Fruit fly (Drosophila melanogaster) whole organism, embryonic: ENCODE data around the gene Spn28Dc.

Experiments used
- CG17328 ChIP-seq: fragments of 200-800 bp; sonication (Bioruptor generic); IDR thresholded peaks from 2 replicates; pipeline ENCODE4 v1.3.6; 2022; ENCODE audit warnings: missing biosample characterization, missing genetic modification characterization
- CG2129 ChIP-seq: fragments of 200-800 bp; sonication (Bioruptor generic); IDR thresholded peaks from 2 replicates; pipeline ENCODE4 v1.3.6; 2022; ENCODE audit warnings: missing biosample characterization, missing genetic modification characterization; ENCODE audit not compliant: partially characterized antibody
- CG3847 ChIP-seq: fragments of 200-800 bp; sonication (Bioruptor generic); IDR thresholded peaks from 2 replicates; pipeline ENCODE4 v1.3.6; 2022; ENCODE audit warnings: missing biosample characterization, missing genetic modification characterization
- CG4404 ChIP-seq: fragments of 200-800 bp; sonication (Bioruptor generic); IDR thresholded peaks from 2 replicates; pipeline ENCODE4 v1.3.6; 2022; ENCODE audit warnings: missing biosample characterization, missing genetic modification characterization
- CG6791 ChIP-seq: fragments of 200-800 bp; sonication (Bioruptor generic); IDR thresholded peaks from 3 replicates; pipeline ENCODE4 v1.3.6; 2022; ENCODE audit warnings: missing biosample characterization, missing genetic modification characterization; ENCODE audit not compliant: partially characterized antibody
- CG6813 ChIP-seq: fragments of 200-800 bp; sonication (Bioruptor generic); optimal IDR thresholded peaks from 2 replicates; lab custom pipeline; 2017; ENCODE audit warnings: missing biosample characterization, missing genetic modification characterization, mild to moderate bottlenecking, moderate library complexity, missing genetic modification reagents
- CG8089 ChIP-seq: fragments of 200-800 bp; sonication (Bioruptor generic); optimal IDR thresholded peaks from 3 replicates; lab custom pipeline; 2016; ENCODE audit warnings: missing biosample characterization, missing genetic modification characterization
- CG9727 ChIP-seq: fragments of 200-800 bp; sonication (Bioruptor generic); optimal IDR thresholded peaks from 3 replicates; lab custom pipeline; 2017; ENCODE audit warnings: missing biosample characterization, mild to moderate bottlenecking, missing genetic modification characterization
- CTCF ChIP-seq: fragments of 200-800 bp; sonication (Bioruptor generic); optimal IDR thresholded peaks from 2 replicates; lab custom pipeline; 2017; ENCODE audit warnings: missing biosample characterization, mild to moderate bottlenecking, missing genetic modification characterization, moderate library complexity
- Lpt ChIP-seq: fragments of >200 bp; optimal IDR thresholded peaks from 2 replicates; lab custom pipeline; 2018; ENCODE audit warnings: missing biosample characterization, missing genetic modification characterization
- dan ChIP-seq: fragments of 200-800 bp; sonication (Bioruptor generic); IDR thresholded peaks from 2 replicates; pipeline ENCODE4 v1.3.6; 2022; ENCODE audit warnings: missing biosample characterization, missing genetic modification characterization
- pfk ChIP-seq: fragments of 200-800 bp; sonication (Bioruptor generic); optimal IDR thresholded peaks from 2 replicates; lab custom pipeline; 2018; ENCODE audit warnings: missing biosample characterization, mild to moderate bottlenecking, missing genetic modification characterization, moderate library complexity
- sob ChIP-seq: fragments of 200-800 bp; sonication (Bioruptor generic); IDR thresholded peaks from 2 replicates; pipeline ENCODE4 v1.3.6; 2022; ENCODE audit warnings: missing biosample characterization, missing genetic modification characterization
- stwl ChIP-seq: fragments of 200-800 bp; sonication (Bioruptor generic); optimal IDR thresholded peaks from 3 replicates; lab custom pipeline; 2018; ENCODE audit warnings: missing biosample characterization, mild to moderate bottlenecking, missing genetic modification characterization, moderate library complexity

- TF ChIP-seq CG4404 = no peak
- TF ChIP-seq Lpt = no peak
- TF ChIP-seq dan (GFP tag; lab: Robert Waterston, UW) = no peak
- no peak for TF ChIP-seq stwl (tag; lab: Kevin White, UChicago)
- TF ChIP-seq CG9727 (GFP tag; lab: Kevin White, UChicago) = no peak
- TF ChIP-seq CG2129 (GFP tag; lab: Robert Waterston, UW) = no peak
- no peak for TF ChIP-seq CG6791 (GFP tag; lab: Robert Waterston, UW)
- no peak for TF ChIP-seq pfk (GFP tag; lab: Kevin White, UChicago)
- no peak for TF ChIP-seq CTCF (GFP tag; lab: Kevin White, UChicago)
- no peak for TF ChIP-seq sob
- TF ChIP-seq CG17328 (GFP tag; lab: Robert Waterston, UW) = no peak
- TF ChIP-seq CG3847 (GFP tag; lab: Robert Waterston, UW) = no peak
- TF ChIP-seq CG8089 = no peak
- no peak for TF ChIP-seq CG6813
Observed at dm6 chr2L:7992654-7993053, 14.4 kb downstream of the Spn28Dc start.
